Worm (Caenorhabditis elegans) whole organism, L4 larva: ENCODE data around the gene hphd-1.

Source experiments
- T26A8.4 ChIP-seq: fragments of 200-800 bp; sonication (Bioruptor generic); IDR thresholded peaks from 2 replicates; pipeline ENCODE4 v1.3.6; 2022; ENCODE audit warnings: missing genetic modification characterization, missing compliant biosample characterization
- aly-2 ChIP-seq: sonication (generic microtip); optimal IDR thresholded peaks from 2 replicates; lab custom pipeline; 2018; ENCODE audit warnings: missing biosample characterization, missing genetic modification characterization
- ceh-82 ChIP-seq: sonication (generic microtip); optimal IDR thresholded peaks from 2 replicates; lab custom pipeline; 2017; ENCODE audit warnings: missing biosample characterization, missing genetic modification characterization
- daf-12 ChIP-seq: fragments of 150-350 bp; optimal IDR thresholded peaks from 2 replicates; lab custom pipeline; 2014; ENCODE audit warnings: missing biosample characterization, missing genetic modification reagents, missing genetic modification characterization
- lin-29 ChIP-seq: fragments of 200-800 bp; sonication (Bioruptor generic); IDR thresholded peaks from 2 replicates; pipeline ENCODE4 v1.3.6; 2022; ENCODE audit warnings: missing genetic modification reagents, missing genetic modification characterization, missing compliant biosample characterization
- madf-5 ChIP-seq, 2 experiments: fragments of 200-800 bp; sonication (Bioruptor generic); IDR thresholded peaks; 2 replicates each; pipeline ENCODE4 v1.3.6; 2022; ENCODE audit warnings: missing compliant biosample characterization in 2 of 2, missing genetic modification characterization in 2 of 2
- mdt-29 ChIP-seq: fragments of 200-800 bp; sonication (Bioruptor generic); IDR thresholded peaks from 2 replicates; pipeline ENCODE4 v1.3.6; 2022; ENCODE audit warnings: missing genetic modification reagents, missing genetic modification characterization, missing compliant biosample characterization
- nhr-10 ChIP-seq: fragments of 150-350 bp; optimal IDR thresholded peaks from 2 replicates; lab custom pipeline; 2014; ENCODE audit warnings: missing biosample characterization, missing genetic modification characterization
- nhr-11 ChIP-seq: fragments of 150-350 bp; optimal IDR thresholded peaks from 2 replicates; lab custom pipeline; 2014; ENCODE audit warnings: missing biosample characterization, missing genetic modification characterization
- nhr-6 ChIP-seq: fragments of 150-350 bp; optimal IDR thresholded peaks from 2 replicates; lab custom pipeline; 2014; ENCODE audit warnings: missing biosample characterization, missing genetic modification characterization
- skn-1 ChIP-seq: fragments of 150-350 bp; optimal IDR thresholded peaks from 2 replicates; lab custom pipeline; 2014; ENCODE audit warnings: missing biosample characterization, missing genetic modification characterization
- ztf-11 ChIP-seq: fragments of 150-350 bp; optimal IDR thresholded peaks from 2 replicates; lab custom pipeline; 2014; ENCODE audit warnings: missing biosample characterization, missing genetic modification characterization

DNA sequence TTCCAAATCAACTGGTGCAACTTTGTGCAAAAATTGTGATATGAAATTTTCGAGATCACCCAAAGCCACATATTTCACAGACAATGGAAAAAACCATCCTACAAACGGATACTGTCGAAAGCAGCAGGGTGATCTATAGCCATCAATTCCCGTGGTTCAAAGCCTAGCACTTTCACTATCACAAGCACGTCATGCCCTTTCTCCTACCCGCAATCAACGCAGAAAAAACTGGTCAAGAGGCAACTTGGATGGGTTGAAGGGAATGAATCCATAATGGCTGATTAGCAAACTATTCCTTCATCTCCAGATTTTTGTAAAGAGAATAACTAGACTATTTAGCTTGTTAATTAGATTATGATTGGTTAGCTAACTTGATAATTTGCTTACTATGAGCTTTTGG is 34.6 kb downstream of the hphd-1 start:
- no peak for TF ChIP-seq skn-1
- no peak for TF ChIP-seq daf-12
- no peak for TF ChIP-seq nhr-10 (tag; lab: Kevin White, UChicago)
- TF ChIP-seq madf-5 (GFP tag; IDR thresholded peaks at IDR 0.05; lab: Robert Waterston, UW), result no peak
- no peak for TF ChIP-seq nhr-6 (tag; lab: Kevin White, UChicago)
- TF ChIP-seq ztf-11 (tag; lab: Kevin White, UChicago), result no peak
- no peak for TF ChIP-seq ceh-82 (tag; lab: Kevin White, UChicago)
- TF ChIP-seq lin-29 (GFP tag; lab: Robert Waterston, UW), result no peak
- TF ChIP-seq aly-2, result no peak
- no peak for TF ChIP-seq nhr-11 (tag; lab: Kevin White, UChicago)
- no peak for TF ChIP-seq mdt-29
- TF ChIP-seq T26A8.4 (GFP tag; lab: Robert Waterston, UW), result no peak
